Fruit fly (Drosophila melanogaster) whole organism: ENCODE data around the gene Ser7.

Experiments used
- CG8478 ChIP-seq: fragments of >200 bp; optimal IDR thresholded peaks from 2 replicates; lab custom pipeline; 2018; ENCODE audit warnings: inconsistent platforms
- Dll ChIP-seq: fragments of >200 bp; optimal IDR thresholded peaks from 2 replicates; lab custom pipeline; 2017
- pan ChIP-seq: fragments of >200 bp; optimal IDR thresholded peaks from 2 replicates; lab custom pipeline; 2017
- psq ChIP-seq: fragments of >200 bp; optimal IDR thresholded peaks from 2 replicates; lab custom pipeline; 2017
- usp ChIP-seq: fragments of >200 bp; optimal IDR thresholded peaks from 2 replicates; lab custom pipeline; 2017; ENCODE audit warnings: missing biosample characterization, missing genetic modification characterization, mixed read lengths

- TF ChIP-seq psq (lab: Kevin White, UChicago) (no peak), usp (GFP tag; lab: Kevin White, UChicago) (no peak), Dll (lab: Kevin White, UChicago) (no peak), pan (no peak), CG8478 (no peak)
Measured at dm6 chrX:9873917-9874316, 8.9 kb downstream of the Ser7 start, which contains the start of gene CG32695.
